Fruit fly (Drosophila melanogaster) whole organism, wandering third instar larva: ENCODE results near the gene CG7611.
A peak's percentile ranks its signal among the peaks of the same experiment; 100 is the strongest.

Source experiments
- Abd-B ChIP-seq: fragments of >200 bp; optimal IDR thresholded peaks from 2 replicates; lab custom pipeline; 2017; ENCODE audit warnings: missing biosample characterization, missing genetic modification characterization
- CG9705 ChIP-seq: fragments of 200-800 bp; sonication (Bioruptor generic); optimal IDR thresholded peaks from 2 replicates; lab custom pipeline; 2018; ENCODE audit warnings: missing biosample characterization, mild to moderate bottlenecking, missing genetic modification characterization
- Dfd ChIP-seq: fragments of >200 bp; optimal IDR thresholded peaks from 2 replicates; lab custom pipeline; 2017; ENCODE audit warnings: missing biosample characterization, missing genetic modification characterization
- Rel ChIP-seq, 2 experiments: fragments of 200-800 bp; sonication (Bioruptor generic) in 1 of 2; optimal IDR thresholded peaks; 2 replicates in 1 of 2; 3 replicates in 1 of 2; lab custom pipeline; 2016 to 2019; ENCODE audit warnings: mild to moderate bottlenecking in 2 of 2, missing biosample characterization in 2 of 2, missing genetic modification characterization in 2 of 2, moderate library complexity in 1 of 2
- Sp1 ChIP-seq: fragments of 200-800 bp; sonication (Bioruptor generic); optimal IDR thresholded peaks from 3 replicates; lab custom pipeline; 2019; ENCODE audit warnings: missing biosample characterization, mild to moderate bottlenecking, missing genetic modification characterization, moderate library complexity
- Vsx2 ChIP-seq: fragments of 200-300, 225-300 bp; sonication (Bioruptor generic); optimal IDR thresholded peaks from 2 replicates; lab custom pipeline; 2018; ENCODE audit warnings: missing biosample characterization, missing genetic modification characterization; ENCODE audit not compliant: partially characterized antibody
- lola ChIP-seq: fragments of >200 bp; optimal IDR thresholded peaks from 2 replicates; lab custom pipeline; 2017; ENCODE audit warnings: missing biosample characterization, missing genetic modification characterization
- pan ChIP-seq: fragments of >200 bp; optimal IDR thresholded peaks from 2 replicates; lab custom pipeline; 2017
- sv ChIP-seq: fragments of 200-800 bp; sonication (Bioruptor generic); optimal IDR thresholded peaks from 3 replicates; lab custom pipeline; 2016; ENCODE audit warnings: missing biosample characterization, missing genetic modification characterization
- usp ChIP-seq: fragments of >200 bp; optimal IDR thresholded peaks from 2 replicates; lab custom pipeline; 2017; ENCODE audit warnings: missing biosample characterization, missing genetic modification characterization

DNA sequence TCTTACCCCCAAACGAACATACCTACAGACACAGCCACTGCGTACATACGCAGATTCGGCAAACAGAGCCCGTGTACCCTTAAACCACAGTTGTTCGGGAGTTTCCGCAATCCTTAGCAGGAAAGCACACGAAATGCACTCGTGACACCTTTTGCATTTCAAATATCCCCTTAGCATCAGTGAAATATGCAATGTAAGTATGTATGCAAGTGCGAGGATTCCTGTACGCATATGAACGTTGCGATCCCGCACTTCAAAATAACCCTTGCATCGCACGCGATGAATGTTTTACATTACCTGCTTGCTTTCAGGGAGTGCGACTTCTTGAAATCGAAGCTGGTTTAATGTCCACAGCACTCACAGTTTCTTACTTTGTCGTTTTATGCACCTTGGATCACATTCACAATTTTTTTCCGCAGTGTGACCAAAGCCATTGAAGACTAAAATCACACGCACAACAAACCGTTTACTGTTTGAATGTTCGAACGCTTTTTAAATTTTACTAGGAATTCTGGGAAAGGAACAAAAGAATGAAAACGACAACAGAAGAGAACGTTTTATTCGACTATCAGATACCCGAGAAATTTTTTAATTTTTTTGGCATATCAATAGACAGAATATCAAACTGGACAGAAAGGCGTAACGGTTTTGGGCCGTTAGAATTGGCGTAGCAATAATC, 10.4 kb downstream of the CG7611 start, which contains the start of gene Mkrn1:
- TF ChIP-seq lola = no peak
- no peak for TF ChIP-seq usp
- no peak for TF ChIP-seq pan (lab: Kevin White, UChicago)
- TF ChIP-seq CG9705 = no peak
- TF ChIP-seq Sp1 = no peak
- TF ChIP-seq Vsx2 (GFP tag; lab: Kevin White, UChicago) = no peak
- TF ChIP-seq sv (GFP tag; lab: Kevin White, UChicago) = no peak
- TF ChIP-seq Rel (GFP tag; optimal IDR thresholded peaks at IDR 0.05; lab: Kevin White, UChicago) = no peak
- TF ChIP-seq Rel (tag; optimal IDR thresholded peaks at IDR 0.05; lab: Kevin White, UChicago) = peak; percentile 41
- TF ChIP-seq Dfd (GFP tag; lab: Kevin White, UChicago) = no peak
- no peak for TF ChIP-seq Abd-B (GFP tag; lab: Kevin White, UChicago)
